Fruit fly (Drosophila melanogaster): ENCODE data around the gene nero.

Gene nero

dm6 chr3R:31704524-31705215 is 42.7 kb downstream of the nero start (continued):
- TF ChIP-seq CG10979 (tag; optimal IDR thresholded peaks at IDR 0.05) (peak; percentile 84), CG18476 (GFP tag; optimal IDR thresholded peaks at IDR 0.05) (no peak), sens-2 (GFP tag; IDR thresholded peaks at IDR 0.05) (0 out of 2 replicates have a peak, but pooled peaks have one; percentile 31), CG10366 (GFP tag; IDR thresholded peaks at IDR 0.05) (peak; percentile 16; the same call in 1 of the 2 replicates), Sox100B (GFP tag; optimal IDR thresholded peaks at IDR 0.05) (peak; percentile 0), CG17361 (GFP tag; IDR thresholded peaks at IDR 0.05) (peak; percentile 45; the same call in 1 of the 3 replicates), Hr3 (GFP tag; optimal IDR thresholded peaks at IDR 0.05) (peak; percentile 44), CG15601 (tag; optimal IDR thresholded peaks at IDR 0.05) (peak; percentile 24), z (GFP tag; IDR thresholded peaks at IDR 0.05) (peak; percentile 57; the same call in 1 of the 3 replicates), CG15479 (GFP tag; optimal IDR thresholded peaks at IDR 0.05) (peak; percentile 95), CG3065 (GFP tag; optimal IDR thresholded peaks at IDR 0.05) (no peak), H15 (GFP tag; IDR thresholded peaks at IDR 0.05) (peak; percentile 18; the same call in 1 of the 3 replicates), tin (GFP tag; optimal IDR thresholded peaks at IDR 0.05) (peak; percentile 39), CG8359 (GFP tag; optimal IDR thresholded peaks at IDR 0.05; ENCODE audit: borderline replicate concordance) (peak; percentile 20), CG1024 (GFP tag; IDR thresholded peaks at IDR 0.05) (peak; percentile 53), CG2712 (tag; optimal IDR thresholded peaks at IDR 0.05) (peak; percentile 88), CG7745 (tag; optimal IDR thresholded peaks at IDR 0.05) (peak; percentile 64), CG3407 (GFP tag; optimal IDR thresholded peaks at IDR 0.05) (peak; percentile 11), CG2678 (tag; optimal IDR thresholded peaks at IDR 0.05) (peak; percentile 1), CG8765 (GFP tag; IDR thresholded peaks at IDR 0.05) (peak; percentile 73; the same call in 1 of the 2 replicates), CG13424 (tag; optimal IDR thresholded peaks at IDR 0.05) (peak; percentile 30), CG30403 (GFP tag; optimal IDR thresholded peaks at IDR 0.05) (peak; percentile 28), odd (GFP tag; optimal IDR thresholded peaks at IDR 0.05) (peak; percentile 18), tll (GFP tag; optimal IDR thresholded peaks at IDR 0.05) (peak in 1 of 2 experiments; percentile 100), CG17829 (tag; optimal IDR thresholded peaks at IDR 0.05) (peak; percentile 79), CG31441 (GFP tag; IDR thresholded peaks at IDR 0.05) (peak; percentile 63), CG17328 (GFP tag; IDR thresholded peaks at IDR 0.05) (peak; percentile 80), CG18262 (tag; optimal IDR thresholded peaks at IDR 0.05) (peak; percentile 81), phol (tag; optimal IDR thresholded peaks at IDR 0.05) (peak; percentile 69), MTF-1 (GFP tag; optimal IDR thresholded peaks at IDR 0.05; ENCODE audit: borderline replicate concordance) (no peak), stwl (tag; optimal IDR thresholded peaks at IDR 0.05) (peak; percentile 50), Ptx1 (GFP tag; IDR thresholded peaks at IDR 0.05) (peak; percentile 43; the same call in 1 of the 2 replicates), CG4424 (GFP tag; optimal IDR thresholded peaks at IDR 0.05) (peak; percentile 58), prd (optimal IDR thresholded peaks at IDR 0.05) (no peak), prd (GFP tag; IDR thresholded peaks at IDR 0.05) (peak; percentile 85), CG7556 (GFP tag; optimal IDR thresholded peaks at IDR 0.05) (peak; percentile 48), CG16815 (GFP tag; optimal IDR thresholded peaks at IDR 0.05) (peak; percentile 76), CG9727 (GFP tag; optimal IDR thresholded peaks at IDR 0.05) (peak; percentile 91), pros (GFP tag; optimal IDR thresholded peaks at IDR 0.05) (peak; percentile 77), twi (tag; optimal IDR thresholded peaks at IDR 0.05) (peak; percentile 52), otp (GFP tag; IDR thresholded peaks at IDR 0.05) (peak; percentile 73), kay (GFP tag; optimal IDR thresholded peaks at IDR 0.05) (no peak), grn (GFP tag; optimal IDR thresholded peaks at IDR 0.05) (peak; percentile 70), fd102C (GFP tag; optimal IDR thresholded peaks at IDR 0.05) (peak; percentile 82), pzg (GFP tag; optimal IDR thresholded peaks at IDR 0.05) (no peak), CG15696 (tag; optimal IDR thresholded peaks at IDR 0.05) (peak; percentile 97), nerfin-1 (tag; optimal IDR thresholded peaks at IDR 0.05) (peak; percentile 36), Usf (GFP tag; optimal IDR thresholded peaks at IDR 0.05) (peak; percentile 32)
